Fruit fly (Drosophila melanogaster): ENCODE results near the gene Qtzl.

The Qtzl gene

dm6 chr2L:12010100-12010876, 14.7 kb downstream of the Qtzl start (continued):
- TF ChIP-seq cwo (GFP tag; optimal IDR thresholded peaks at IDR 0.05) (peak; percentile 84), CG12299 (tag; optimal IDR thresholded peaks at IDR 0.05) (no peak), amos (GFP tag; IDR thresholded peaks at IDR 0.05; ENCODE audit: partially characterized antibody) (no peak), usp (GFP tag; optimal IDR thresholded peaks at IDR 0.05) (no peak), Mrtf (GFP tag; IDR thresholded peaks at IDR 0.05) (no peak), Nf-YA (GFP tag; IDR thresholded peaks at IDR 0.05) (no peak), ci (GFP tag; IDR thresholded peaks at IDR 0.05) (no peak), eyg (GFP tag; optimal IDR thresholded peaks at IDR 0.05) (no peak), bowl (GFP tag; IDR thresholded peaks at IDR 0.05) (no peak), kay (GFP tag; optimal IDR thresholded peaks at IDR 0.05) (peak; percentile 20), tio (GFP tag; optimal IDR thresholded peaks at IDR 0.05) (no peak), btn (GFP tag; optimal IDR thresholded peaks at IDR 0.05) (no peak), BEAF-32 (GFP tag; optimal IDR thresholded peaks at IDR 0.05) (no peak), Mad (GFP tag; optimal IDR thresholded peaks at IDR 0.05) (no peak), chn (GFP tag; optimal IDR thresholded peaks at IDR 0.05) (peak; percentile 80), CG7372 (GFP tag; IDR thresholded peaks at IDR 0.05) (no peak), nau (GFP tag; optimal IDR thresholded peaks at IDR 0.05) (peak; percentile 18), sens-2 (GFP tag; IDR thresholded peaks at IDR 0.05) (no peak), vfl (GFP tag; optimal IDR thresholded peaks at IDR 0.05) (no peak), tup (GFP tag; optimal IDR thresholded peaks at IDR 0.05) (no peak), ranshi (GFP tag; IDR thresholded peaks at IDR 0.05) (no peak), Hr3 (GFP tag; optimal IDR thresholded peaks at IDR 0.05) (no peak), CG31224 (GFP tag; IDR thresholded peaks at IDR 0.05) (no peak), nmo (GFP tag; optimal IDR thresholded peaks at IDR 0.05) (peak; percentile 13), CG11723 (GFP tag; optimal IDR thresholded peaks at IDR 0.05) (no peak), fru (optimal IDR thresholded peaks at IDR 0.05) (no peak), Optix (GFP tag; IDR thresholded peaks at IDR 0.05) (no peak), Ada2b (GFP tag; IDR thresholded peaks at IDR 0.05) (no peak), CHES-1-like (GFP tag; optimal IDR thresholded peaks at IDR 0.05) (no peak), Med (GFP tag) (peak; percentile 94), danr (GFP tag; IDR thresholded peaks at IDR 0.05) (no peak), fd3F (GFP tag; optimal IDR thresholded peaks at IDR 0.05) (no peak), CG1603 (tag; optimal IDR thresholded peaks at IDR 0.05) (peak; percentile 27), CG8478 (optimal IDR thresholded peaks at IDR 0.05) (no peak), CG11398 (GFP tag; optimal IDR thresholded peaks at IDR 0.05) (no peak), CG10654 (GFP tag; optimal IDR thresholded peaks at IDR 0.05) (no peak), CG4617 (GFP tag; optimal IDR thresholded peaks at IDR 0.05; ENCODE audit: borderline replicate concordance) (no peak), H15 (GFP tag; IDR thresholded peaks at IDR 0.05) (no peak), CG11093 (GFP tag; IDR thresholded peaks at IDR 0.05) (no peak), ham (GFP tag; IDR thresholded peaks at IDR 0.05) (no peak), ase (GFP tag; IDR thresholded peaks at IDR 0.05) (no peak), trh (GFP tag; optimal IDR thresholded peaks at IDR 0.05) (no peak), CG4854 (GFP tag; optimal IDR thresholded peaks at IDR 0.05) (no peak), YL-1 (GFP tag; optimal IDR thresholded peaks at IDR 0.05) (no peak), zen (tag; optimal IDR thresholded peaks at IDR 0.05) (no peak), Hsf (GFP tag; optimal IDR thresholded peaks at IDR 0.05) (no peak), CG9437 (GFP tag; optimal IDR thresholded peaks at IDR 0.05) (no peak), tap (tag; optimal IDR thresholded peaks at IDR 0.05) (peak; percentile 68), sug (tag; optimal IDR thresholded peaks at IDR 0.05) (peak; percentile 91), Bgb (GFP tag; IDR thresholded peaks at IDR 0.05; ENCODE audit: partially characterized antibody) (no peak), fd96Cb (tag; optimal IDR thresholded peaks at IDR 0.05) (no peak), CG6254 (GFP tag; optimal IDR thresholded peaks at IDR 0.05) (peak; percentile 46)

Measured in whole organism, embryonic.